Worm (Caenorhabditis elegans) whole organism, young adult: ENCODE results near the gene srh-179.

Experiments
- B0035.1 ChIP-seq: sonication (generic microtip); optimal IDR thresholded peaks from 2 replicates; lab custom pipeline; 2016; ENCODE audit warnings: missing genetic modification characterization, mild to moderate bottlenecking, missing compliant biosample characterization, missing genotype, missing genetic modification reagents
- B0261.1 ChIP-seq: sonication (generic microtip); optimal IDR thresholded peaks from 2 replicates; lab custom pipeline; 2016; ENCODE audit warnings: mild to moderate bottlenecking, missing genetic modification characterization, moderate library complexity, missing compliant biosample characterization
- D2030.7 ChIP-seq: fragments of 200-800 bp; sonication (Bioruptor generic); IDR thresholded peaks from 2 replicates; pipeline ENCODE4 v1.3.6; 2022; ENCODE audit warnings: missing genetic modification reagents, missing genetic modification characterization, missing compliant biosample characterization
- F23B12.7 ChIP-seq: sonication (generic microtip); optimal IDR thresholded peaks from 2 replicates; lab custom pipeline; 2017; ENCODE audit warnings: missing genetic modification characterization, mild to moderate bottlenecking, missing compliant biosample characterization, antibody characterized with exemption, moderate library complexity; ENCODE audit not compliant: insufficient read depth
- F33H1.4 ChIP-seq: fragments of 200-800 bp; sonication (Bioruptor generic); IDR thresholded peaks from 2 replicates; pipeline ENCODE4 v1.3.6; 2022; ENCODE audit warnings: missing genetic modification reagents, missing genetic modification characterization, missing compliant biosample characterization
- F57A8.1 ChIP-seq: fragments of 200-800 bp; sonication (Bioruptor generic); optimal IDR thresholded peaks from 2 replicates; lab custom pipeline; 2018; ENCODE audit warnings: mild to moderate bottlenecking, missing genetic modification characterization, moderate library complexity, missing compliant biosample characterization
- F57C9.4 ChIP-seq: sonication (generic microtip); optimal IDR thresholded peaks from 2 replicates; lab custom pipeline; 2017; ENCODE audit warnings: mild to moderate bottlenecking, missing genetic modification characterization, missing compliant biosample characterization
- Y56A3A.18 ChIP-seq: fragments of 200-800 bp; sonication (Bioruptor generic); IDR thresholded peaks from 2 replicates; pipeline ENCODE4 v1.3.6; 2022; ENCODE audit warnings: missing genetic modification reagents, missing genetic modification characterization, missing compliant biosample characterization
- ZK185.1 ChIP-seq: sonication (generic microtip); optimal IDR thresholded peaks from 2 replicates; lab custom pipeline; 2016; ENCODE audit warnings: mild to moderate bottlenecking, missing genetic modification characterization, missing compliant biosample characterization; ENCODE audit not compliant: poor library complexity, severe bottlenecking
- akir-1 ChIP-seq: fragments of 200-800 bp; sonication (Bioruptor generic); optimal IDR thresholded peaks from 2 replicates; lab custom pipeline; 2018; ENCODE audit warnings: mild to moderate bottlenecking, missing genetic modification characterization, moderate library complexity, missing compliant biosample characterization
- ama-1 ChIP-seq, 3 experiments: fragments of 150-350 bp in 1 of 3; sonication (generic microtip) in 2 of 3; optimal IDR thresholded peaks; 2 replicates each; lab custom pipeline; 2014 to 2018; ENCODE audit warnings: missing biosample characterization in 2 of 3, missing genetic modification characterization in 2 of 3, missing genetic modification reagents in 2 of 3
- athp-1 ChIP-seq: sonication (generic microtip); optimal IDR thresholded peaks from 2 replicates; lab custom pipeline; 2017; ENCODE audit warnings: mild to moderate bottlenecking, missing genetic modification characterization, missing compliant biosample characterization
- cebp-2 ChIP-seq: fragments of 200-800 bp; sonication (Bioruptor generic); IDR thresholded peaks from 2 replicates; pipeline ENCODE4 v1.3.6; 2022; ENCODE audit warnings: missing genetic modification characterization, missing compliant biosample characterization
- ceh-79 ChIP-seq: sonication (generic microtip); optimal IDR thresholded peaks from 2 replicates; lab custom pipeline; 2017; ENCODE audit warnings: mild to moderate bottlenecking, missing genetic modification characterization, missing compliant biosample characterization
- dox-1 ChIP-seq: fragments of 200-800 bp; sonication (Bioruptor generic); IDR thresholded peaks from 2 replicates; pipeline ENCODE4 v1.3.6; 2022; ENCODE audit warnings: missing genetic modification reagents, missing genetic modification characterization, missing compliant biosample characterization
- hmg-1.2 ChIP-seq: fragments of 200-800 bp; sonication (Bioruptor generic); IDR thresholded peaks from 2 replicates; pipeline ENCODE4 v1.3.6; 2022; ENCODE audit warnings: missing genetic modification reagents, missing genetic modification characterization, missing compliant biosample characterization
- hmg-20 ChIP-seq: fragments of 200-800 bp; sonication (Bioruptor generic); IDR thresholded peaks from 2 replicates; pipeline ENCODE4 v1.3.6; 2022; ENCODE audit warnings: missing genetic modification reagents, missing genetic modification characterization, missing compliant biosample characterization
- hrde-1 ChIP-seq: sonication (generic microtip); optimal IDR thresholded peaks from 2 replicates; lab custom pipeline; 2016; ENCODE audit warnings: missing genetic modification characterization, mild to moderate bottlenecking, missing compliant biosample characterization, moderate library complexity, missing genotype, missing genetic modification reagents, borderline replicate concordance
- lag-1 ChIP-seq: fragments of 200-800 bp; sonication (Bioruptor generic); IDR thresholded peaks from 2 replicates; pipeline ENCODE4 v1.3.6; 2022; ENCODE audit warnings: missing genetic modification reagents, missing genetic modification characterization, missing compliant biosample characterization
- mxl-1 ChIP-seq: sonication (generic microtip); optimal IDR thresholded peaks from 2 replicates; lab custom pipeline; 2016; ENCODE audit warnings: missing genetic modification characterization, missing compliant biosample characterization
- nfyb-1 ChIP-seq: fragments of 200-800 bp; sonication (Bioruptor generic); IDR thresholded peaks from 2 replicates; pipeline ENCODE4 v1.3.6; 2022; ENCODE audit warnings: missing genetic modification reagents, missing genetic modification characterization, missing compliant biosample characterization
- nhr-80 ChIP-seq: sonication (generic microtip); optimal IDR thresholded peaks from 2 replicates; lab custom pipeline; 2016; ENCODE audit warnings: missing genetic modification characterization, missing compliant biosample characterization
- pha-4 ChIP-seq: fragments of 150-350 bp; sonication (generic microtip); optimal IDR thresholded peaks from 2 replicates; lab custom pipeline; 2014; ENCODE audit warnings: missing biosample characterization, missing genetic modification reagents, missing genetic modification characterization
- rpc-1 ChIP-seq, 2 experiments: fragments of 150-350 bp in 1 of 2; sonication (generic microtip) in 1 of 2; optimal IDR thresholded peaks; 2 replicates each; lab custom pipeline; 2014 to 2018; ENCODE audit warnings: missing biosample characterization in 1 of 2, missing genetic modification characterization in 1 of 2, missing genetic modification reagents in 1 of 2, missing genotype in 1 of 2
- sdz-38 ChIP-seq: sonication (generic microtip); optimal IDR thresholded peaks from 2 replicates; lab custom pipeline; 2016; ENCODE audit warnings: missing genotype, missing genetic modification characterization, missing compliant biosample characterization
- zfh-2 ChIP-seq: fragments of 200-800 bp; sonication (Bioruptor generic); conservative IDR thresholded peaks from 2 replicates; pipeline ENCODE4 v1.3.6; 2022; ENCODE audit warnings: missing genetic modification reagents, missing genetic modification characterization, missing compliant biosample characterization
- ztf-18 ChIP-seq: sonication (generic microtip); optimal IDR thresholded peaks from 2 replicates; lab custom pipeline; 2016; ENCODE audit warnings: missing genotype, mild to moderate bottlenecking, missing genetic modification characterization, missing compliant biosample characterization
- ztf-28 ChIP-seq: fragments of 200-800 bp; sonication (Bioruptor generic); IDR thresholded peaks from 2 replicates; pipeline ENCODE4 v1.3.6; 2022; ENCODE audit warnings: missing genetic modification reagents, missing genetic modification characterization, missing compliant biosample characterization

Gene srh-179

ce11 chrV:18506772-18507171 lies 30.6 kb downstream of the srh-179 start:
- TF ChIP-seq F57A8.1 (GFP tag; lab: Kevin White, UChicago): no peak
- TF ChIP-seq zfh-2 (GFP tag; lab: Robert Waterston, UW): peak; percentile 54

- TF ChIP-seq ZK185.1 (tag; lab: Kevin White, UChicago): no peak
- no peak for TF ChIP-seq B0261.1
These were observed 32.4 kb downstream of the srh-179 start, which contains the start of gene Y51A2D.1 for ce11 chrV:18508564-18508963. Y51A2D.1 (plus strand) TSS chrV:18508864.

ce11 chrV:18511847-18512246 lies 35.7 kb downstream of the srh-179 start:
- no peak for TF ChIP-seq dox-1
- no peak for TF ChIP-seq rpc-1 (optimal IDR thresholded peaks at IDR 0.05; lab: Kevin White, UChicago)
- no peak for TF ChIP-seq rpc-1 (tag; optimal IDR thresholded peaks at IDR 0.05; lab: Kevin White, UChicago)
- no peak for TF ChIP-seq F57C9.4 (tag; lab: Kevin White, UChicago)
- TF ChIP-seq B0035.1 (tag; lab: Kevin White, UChicago): no peak
- no peak for TF ChIP-seq nfyb-1 (GFP tag; lab: Robert Waterston, UW)
- TF ChIP-seq sdz-38 (tag; lab: Kevin White, UChicago): no peak
- no peak for TF ChIP-seq Y56A3A.18
- TF ChIP-seq hmg-20: no peak
- TF ChIP-seq hmg-1.2 (GFP tag; lab: Robert Waterston, UW): no peak

ce11 chrV:18516496-18516895 lies 40.3 kb downstream of the srh-179 start, which contains the start of gene hmit-1.1:
hmit-1.1 (plus strand) TSS chrV:18516789.
- TF ChIP-seq nhr-80 (peak; percentile 68), athp-1 (tag; lab: Kevin White, UChicago) (no peak), ztf-18 (no peak), nfyb-1 (GFP tag; lab: Robert Waterston, UW) (peak; percentile 52; the same call in 1 of the 2 replicates), F23B12.7 (no peak), hmg-20 (no peak)

ce11 chrV:18524460-18524859 lies 48.3 kb downstream of the srh-179 start, which contains the start of gene hmit-1.2:
hmit-1.2 (plus strand) TSS chrV:18524760.
- TF ChIP-seq cebp-2 (GFP tag; lab: Robert Waterston, UW) (no peak), nhr-80 (no peak), ama-1 (optimal IDR thresholded peaks at IDR 0.05; lab: Kevin White, UChicago) (no peak), ama-1 (GFP tag; optimal IDR thresholded peaks at IDR 0.05; lab: Kevin White, UChicago) (no peak), D2030.7 (no peak), ztf-28 (no peak), pha-4 (no peak), hrde-1 (tag; lab: Kevin White, UChicago) (no peak), lag-1 (GFP tag; lab: Robert Waterston, UW) (no peak), akir-1 (GFP tag; lab: Kevin White, UChicago) (no peak), F33H1.4 (GFP tag; lab: Robert Waterston, UW) (no peak), ceh-79 (no peak), mxl-1 (tag; lab: Kevin White, UChicago) (no peak)
